Worm (Caenorhabditis elegans): ENCODE measurements around the gene R08C7.5.

The R08C7.5 gene

DNA sequence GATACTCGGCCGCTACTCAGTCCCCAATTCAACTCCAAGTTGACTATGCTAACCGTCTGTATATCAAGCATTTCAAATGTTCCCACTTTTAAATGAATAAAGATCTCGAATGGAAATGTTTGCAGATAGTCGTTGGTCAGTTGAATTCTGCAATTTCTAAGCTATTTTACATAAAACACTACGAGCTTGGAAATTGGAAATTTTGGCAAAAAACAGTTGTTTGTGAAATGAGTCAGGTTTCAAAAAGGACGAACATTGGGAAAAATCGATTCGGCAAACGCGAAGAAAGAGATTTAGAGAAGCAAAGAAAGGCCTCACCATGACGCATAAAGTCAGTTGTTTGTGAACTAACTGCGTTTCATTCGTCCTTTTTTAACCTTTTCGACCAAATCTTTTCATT, 16.9 kb downstream of the R08C7.5 start:
- TF ChIP-seq elt-2 (tag; optimal IDR thresholded peaks at IDR 0.05) = no peak
- peak; percentile 50 for TF ChIP-seq nhr-25 (tag; optimal IDR thresholded peaks at IDR 0.05)
- no peak for TF ChIP-seq ztf-4 (tag; optimal IDR thresholded peaks at IDR 0.05)
- peak; percentile 65 for TF ChIP-seq pha-4 (tag; optimal IDR thresholded peaks at IDR 0.05)
- peak; percentile 1 for TF ChIP-seq ZK546.5 (tag; optimal IDR thresholded peaks at IDR 0.05)
- TF ChIP-seq ceh-28 (tag; optimal IDR thresholded peaks at IDR 0.05) = peak; percentile 84
- no peak for TF ChIP-seq fos-1 (tag; optimal IDR thresholded peaks at IDR 0.05)
- TF ChIP-seq pqm-1 (tag; optimal IDR thresholded peaks at IDR 0.05) = peak; percentile 20
- TF ChIP-seq lsy-12 (tag; optimal IDR thresholded peaks at IDR 0.05) = no peak
- peak; percentile 43 for TF ChIP-seq nhr-23 (tag; optimal IDR thresholded peaks at IDR 0.05)
- no peak for TF ChIP-seq lin-15B (tag; optimal IDR thresholded peaks at IDR 0.05)
- TF ChIP-seq unc-62 (GFP tag; optimal IDR thresholded peaks at IDR 0.05) = no peak
- TF ChIP-seq snpc-4 (tag; optimal IDR thresholded peaks at IDR 0.05) = no peak
- peak; percentile 59 for TF ChIP-seq nfya-1 (tag; optimal IDR thresholded peaks at IDR 0.05; ENCODE audit: insufficient read depth)
- TF ChIP-seq tbx-2 (tag; optimal IDR thresholded peaks at IDR 0.05) = no peak
- TF ChIP-seq R02D3.7 (tag; optimal IDR thresholded peaks at IDR 0.05) = peak; percentile 42
- no peak for TF ChIP-seq nhr-237 (tag; optimal IDR thresholded peaks at IDR 0.05)
- TF ChIP-seq ama-1 (optimal IDR thresholded peaks at IDR 0.05) = peak; percentile 83

DNA sequence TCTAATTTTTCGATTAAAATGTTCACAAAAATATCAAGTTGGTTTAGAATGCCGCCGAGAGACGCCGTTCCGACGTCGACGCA, 17.1 kb downstream of the R08C7.5 start, which contains the start of gene chat-1:
TSS of gene chat-1 (plus strand) at position 48 of the 83 bp plus-strand sequence.
- no peak for TF ChIP-seq egl-27 (tag; optimal IDR thresholded peaks at IDR 0.05)
- no peak for TF ChIP-seq sea-2 (GFP tag; optimal IDR thresholded peaks at IDR 0.05)
- TF ChIP-seq nhr-237 (tag; optimal IDR thresholded peaks at IDR 0.05) = no peak

DNA sequence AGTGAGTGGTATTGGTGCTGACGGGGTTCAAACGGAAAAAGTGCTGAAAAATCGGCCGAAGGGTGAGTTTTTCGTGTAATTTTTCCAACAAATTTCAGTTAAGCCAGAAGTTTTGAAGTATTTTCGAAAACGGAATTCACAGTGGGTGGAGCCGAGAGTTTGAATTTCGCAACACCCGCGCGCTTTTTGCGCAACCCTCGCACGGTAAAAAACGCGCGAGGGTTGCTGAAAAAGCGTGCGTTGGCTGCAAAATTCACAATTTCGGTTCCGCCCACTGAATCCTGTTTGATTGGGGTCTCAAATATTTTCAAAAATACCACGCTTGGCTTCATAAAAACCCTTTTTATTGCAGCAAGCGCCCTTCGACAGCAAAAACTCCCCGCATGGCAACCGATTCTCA, 17.3 kb downstream of the R08C7.5 start:
- TF ChIP-seq nhr-237 (tag; optimal IDR thresholded peaks at IDR 0.05) (no peak), nfya-1 (tag; optimal IDR thresholded peaks at IDR 0.05; ENCODE audit: insufficient read depth) (no peak), fkh-2 (tag; optimal IDR thresholded peaks at IDR 0.05) (no peak), ceh-82 (tag; optimal IDR thresholded peaks at IDR 0.05) (no peak), eor-1 (tag; optimal IDR thresholded peaks at IDR 0.05) (no peak), hmg-11 (tag; optimal IDR thresholded peaks at IDR 0.05) (no peak)

DNA sequence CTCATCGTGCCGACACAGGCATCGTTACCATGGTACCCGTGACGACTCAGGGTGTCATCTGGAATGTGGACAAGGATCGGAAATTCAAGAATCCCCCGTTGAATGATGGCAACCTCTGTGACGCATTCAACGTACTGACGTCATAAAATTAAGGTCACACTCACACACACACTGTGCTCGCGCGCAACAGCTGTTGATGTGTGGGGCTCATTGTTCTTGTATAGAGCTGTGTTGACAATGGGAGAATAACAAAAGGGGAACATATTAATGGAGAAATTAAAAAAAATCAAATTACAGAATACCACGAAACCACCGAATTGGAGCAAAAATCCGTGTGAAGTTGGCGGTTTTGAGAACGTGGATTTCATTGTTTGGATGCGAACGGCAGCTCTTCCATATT, 18.3 kb downstream of the R08C7.5 start:
- TF ChIP-seq pha-4 (tag; optimal IDR thresholded peaks at IDR 0.05) (peak; percentile 8), nhr-25 (tag; optimal IDR thresholded peaks at IDR 0.05) (no peak)

DNA sequence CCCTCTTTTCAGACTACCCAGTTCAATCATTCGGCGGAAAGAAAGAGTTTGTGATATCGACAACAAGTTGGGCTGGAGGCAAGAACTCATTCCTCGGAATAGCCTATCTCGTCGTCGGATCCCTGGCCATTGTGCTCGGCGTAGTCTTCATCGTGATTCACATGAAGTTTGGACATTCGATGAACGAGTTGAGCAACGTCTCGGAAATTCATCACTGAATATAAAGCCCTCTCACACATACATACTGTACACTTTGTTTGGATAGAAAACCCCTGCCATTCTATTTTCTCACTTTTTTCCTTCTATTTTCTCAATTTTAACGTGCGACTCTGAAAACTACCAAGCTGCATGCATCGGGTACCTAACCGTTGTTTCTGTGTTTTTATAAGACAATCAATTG, 19.4 kb downstream of the R08C7.5 start, which contains the start of gene R08C7.12:
TSS of gene R08C7.12 (plus strand) at position 301 of the 400 bp plus-strand sequence.
- TF ChIP-seq nhr-67 (tag; optimal IDR thresholded peaks at IDR 0.05) (no peak), nhr-77 (tag; optimal IDR thresholded peaks at IDR 0.05) (no peak), nhr-43 (tag; optimal IDR thresholded peaks at IDR 0.05; ENCODE audit: poor library complexity, severe bottlenecking) (no peak), nhr-76 (tag; optimal IDR thresholded peaks at IDR 0.05) (no peak), ztf-11 (tag; optimal IDR thresholded peaks at IDR 0.05) (no peak), nhr-12 (tag; optimal IDR thresholded peaks at IDR 0.05) (no peak), eor-1 (tag; optimal IDR thresholded peaks at IDR 0.05) (no peak), ztf-4 (tag; optimal IDR thresholded peaks at IDR 0.05) (no peak), jun-1 (tag; optimal IDR thresholded peaks at IDR 0.05) (no peak), pqm-1 (tag; optimal IDR thresholded peaks at IDR 0.05) (no peak), fkh-2 (tag; optimal IDR thresholded peaks at IDR 0.05) (no peak), elt-1 (tag; optimal IDR thresholded peaks at IDR 0.05) (no peak), egl-5 (tag; optimal IDR thresholded peaks at IDR 0.05) (no peak), mdl-1 (tag; optimal IDR thresholded peaks at IDR 0.05) (no peak), egl-27 (tag; optimal IDR thresholded peaks at IDR 0.05) (no peak), unc-62 (GFP tag; optimal IDR thresholded peaks at IDR 0.05) (no peak), fos-1 (tag; optimal IDR thresholded peaks at IDR 0.05) (no peak), hmg-11 (tag; optimal IDR thresholded peaks at IDR 0.05) (no peak), ama-1 (optimal IDR thresholded peaks at IDR 0.05) (no peak)

DNA sequence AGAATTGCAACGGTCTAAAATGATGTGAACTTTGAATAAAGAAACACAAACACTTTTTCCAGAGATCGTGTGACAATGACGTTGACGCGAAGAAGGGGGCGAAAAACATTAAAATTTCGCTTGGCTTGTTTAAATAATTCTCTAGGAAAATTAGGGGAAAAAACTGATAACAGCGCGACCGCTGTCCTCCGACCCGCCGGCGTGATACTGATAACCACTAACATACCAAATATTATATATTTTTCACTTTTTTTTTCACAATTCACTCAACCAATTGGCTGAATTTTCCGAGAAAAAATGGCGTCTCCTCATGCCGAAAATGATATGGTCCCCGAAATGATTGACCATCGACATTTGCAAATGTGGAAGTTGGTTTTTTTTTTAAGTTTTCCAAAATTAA, 19.8 kb downstream of the R08C7.5 start:
- TF ChIP-seq elt-2 (tag; optimal IDR thresholded peaks at IDR 0.05) (peak; percentile 86), pha-4 (tag; optimal IDR thresholded peaks at IDR 0.05) (peak; percentile 38), unc-62 (GFP tag; optimal IDR thresholded peaks at IDR 0.05) (no peak), pqm-1 (tag; optimal IDR thresholded peaks at IDR 0.05) (peak; percentile 88), ama-1 (optimal IDR thresholded peaks at IDR 0.05) (peak; percentile 13), fkh-10 (GFP tag; optimal IDR thresholded peaks at IDR 0.05) (no peak), ceh-82 (tag; optimal IDR thresholded peaks at IDR 0.05) (no peak), nhr-43 (tag; optimal IDR thresholded peaks at IDR 0.05; ENCODE audit: poor library complexity, severe bottlenecking) (peak; percentile 57), nhr-23 (tag; optimal IDR thresholded peaks at IDR 0.05) (peak; percentile 5), zag-1 (tag; optimal IDR thresholded peaks at IDR 0.05) (no peak)

Data from whole organism, L3 larva.